Fruit fly (Drosophila melanogaster) S2 (cell line): ENCODE results near the gene Akh.

Source experiments
- CG8478 ChIP-seq: fragments of >200 bp; optimal IDR thresholded peaks from 2 replicates; lab custom pipeline; 2018
- CTCF ChIP-seq, 2 experiments: fragments of >200 bp; optimal IDR thresholded peaks; 2 replicates each; lab custom pipeline; 2018

DNA sequence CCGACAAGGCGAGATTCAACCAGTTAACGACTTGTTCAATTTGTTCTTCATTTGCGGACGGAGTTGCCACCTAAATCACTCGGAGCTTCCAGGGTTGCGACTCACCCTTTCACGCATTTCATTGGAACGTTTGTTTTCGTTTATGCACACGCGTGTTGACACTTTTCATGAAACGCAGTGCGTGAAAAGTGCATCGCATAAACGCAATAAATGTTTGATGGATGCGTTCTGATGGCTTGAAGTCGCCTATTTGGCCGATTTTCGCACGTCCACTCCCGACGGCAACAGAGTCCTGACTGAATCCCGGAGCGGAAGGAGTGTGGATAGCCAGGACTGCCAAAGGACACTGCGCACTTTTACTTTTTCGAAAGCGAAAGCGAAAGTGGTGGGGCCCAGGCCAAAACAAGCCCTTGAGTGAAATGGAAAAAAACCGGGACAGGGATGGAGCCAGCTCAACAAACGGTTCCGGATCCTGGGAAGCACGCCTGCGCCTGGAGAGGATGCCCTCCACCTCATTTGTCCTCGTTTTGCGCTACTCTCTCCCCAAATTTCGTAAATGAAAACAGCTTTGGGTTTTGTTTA lies 36.8 kb downstream of the Akh start, which contains the start of gene Teh4:
- TF ChIP-seq CG8478 (lab: Kevin White, UChicago): no peak
- no peak for TF ChIP-seq CTCF (optimal IDR thresholded peaks at IDR 0.05; lab: Kevin White, UChicago)
